Worm (Caenorhabditis elegans) whole organism, L4 larva: ENCODE data around the gene R05H10.7.
A peak's percentile ranks its signal among the peaks of the same experiment; 100 is the strongest.

ENCODE experiments used
- F26F4.8 ChIP-seq: fragments of 200-800 bp; sonication (Bioruptor generic); conservative IDR thresholded peaks from 2 replicates; pipeline ENCODE4 v1.3.6; 2022; ENCODE audit warnings: missing genetic modification characterization, missing compliant biosample characterization
- F44E2.7 ChIP-seq: fragments of 200-800 bp; sonication (Bioruptor generic); IDR thresholded peaks from 2 replicates; pipeline ENCODE4 v2.1.2; 2022; ENCODE audit warnings: missing genetic modification characterization, missing compliant biosample characterization
- T20F7.1 ChIP-seq: fragments of 200-800 bp; sonication (Bioruptor generic); optimal IDR thresholded peaks from 2 replicates; lab custom pipeline; 2018; ENCODE audit warnings: mild to moderate bottlenecking, missing genetic modification characterization, missing compliant biosample characterization
- T26A8.4 ChIP-seq: fragments of 200-800 bp; sonication (Bioruptor generic); IDR thresholded peaks from 2 replicates; pipeline ENCODE4 v1.3.6; 2022; ENCODE audit warnings: missing genetic modification characterization, missing compliant biosample characterization
- Y48G9A.11 ChIP-seq: fragments of 200-800 bp; sonication (Bioruptor generic); IDR thresholded peaks from 2 replicates; pipeline ENCODE4 v1.3.6; 2022; ENCODE audit warnings: missing genetic modification reagents, missing genetic modification characterization, missing compliant biosample characterization
- Y5F2A.4 ChIP-seq: fragments of 200-800 bp; sonication (Bioruptor generic); optimal IDR thresholded peaks from 2 replicates; lab custom pipeline; 2018; ENCODE audit warnings: mild to moderate bottlenecking, missing genetic modification characterization, missing compliant biosample characterization
- ZK337.2 ChIP-seq: fragments of 200-800 bp; sonication (Bioruptor generic); IDR thresholded peaks from 2 replicates; pipeline ENCODE4 v1.3.6; 2022; ENCODE audit warnings: missing genetic modification reagents, missing genetic modification characterization, missing compliant biosample characterization
- attf-4 ChIP-seq: sonication (generic microtip); optimal IDR thresholded peaks from 3 replicates; lab custom pipeline; 2017; ENCODE audit warnings: missing biosample characterization, missing genetic modification characterization
- ceh-20 ChIP-seq: fragments of 200-800 bp; sonication (Bioruptor generic); IDR thresholded peaks from 2 replicates; pipeline ENCODE4 v1.3.6; 2022; ENCODE audit warnings: missing genetic modification reagents, missing genetic modification characterization, missing compliant biosample characterization
- ceh-28 ChIP-seq: fragments of 150-350 bp; optimal IDR thresholded peaks from 2 replicates; lab custom pipeline; 2014; ENCODE audit warnings: missing biosample characterization, missing genetic modification reagents, missing genetic modification characterization
- ceh-44 ChIP-seq: fragments of 200-800 bp; sonication (Bioruptor generic); IDR thresholded peaks from 2 replicates; pipeline ENCODE4 v1.3.6; 2022; ENCODE audit warnings: missing genetic modification reagents, missing genetic modification characterization, missing compliant biosample characterization
- ctbp-1 ChIP-seq: fragments of 200-800 bp; sonication (Bioruptor generic); IDR thresholded peaks from 2 replicates; pipeline ENCODE4 v1.3.6; 2022; ENCODE audit warnings: missing genetic modification reagents, missing genetic modification characterization, missing compliant biosample characterization
- daf-16 ChIP-seq, 3 experiments: sonication (generic microtip); optimal IDR thresholded peaks; 2 replicates each; lab custom pipeline; 2016 to 2017; ENCODE audit warnings: missing genetic modification characterization in 3 of 3, missing genetic modification reagents in 3 of 3, mild to moderate bottlenecking in 2 of 3, missing compliant biosample characterization in 2 of 3, missing biosample characterization in 1 of 3, moderate library complexity in 1 of 3
- dmd-6 ChIP-seq: fragments of 200-800 bp; sonication (Bioruptor generic); IDR thresholded peaks from 2 replicates; pipeline ENCODE4 v1.3.6; 2022; ENCODE audit warnings: missing genetic modification reagents, missing genetic modification characterization, missing compliant biosample characterization
- dmd-8 ChIP-seq: fragments of 200-800 bp; sonication (Bioruptor generic); IDR thresholded peaks from 2 replicates; pipeline ENCODE4 v1.3.6; 2022; ENCODE audit warnings: missing genetic modification characterization, missing compliant biosample characterization
- duxl-1 ChIP-seq: sonication (generic microtip); optimal IDR thresholded peaks from 2 replicates; lab custom pipeline; 2016; ENCODE audit warnings: mild to moderate bottlenecking, missing genetic modification characterization, moderate library complexity, missing compliant biosample characterization; ENCODE audit not compliant: poor library complexity
- gei-8 ChIP-seq: fragments of 200-800 bp; sonication (Bioruptor generic); optimal IDR thresholded peaks from 2 replicates; lab custom pipeline; 2018; ENCODE audit warnings: mild to moderate bottlenecking, missing genetic modification characterization, missing compliant biosample characterization
- hif-1 ChIP-seq, 2 experiments: sonication (generic microtip); optimal IDR thresholded peaks; 2 replicates each; lab custom pipeline; 2016 to 2017; ENCODE audit warnings: missing compliant biosample characterization in 2 of 2, missing genetic modification characterization in 2 of 2, missing genetic modification reagents in 2 of 2, missing genotype in 2 of 2, mild to moderate bottlenecking in 1 of 2
- hlh-30 ChIP-seq: sonication (generic microtip); optimal IDR thresholded peaks from 2 replicates; lab custom pipeline; 2017; ENCODE audit warnings: antibody characterized with exemption, mild to moderate bottlenecking, missing genetic modification characterization, missing compliant biosample characterization; ENCODE audit not compliant: insufficient read depth
- hmg-1.1 ChIP-seq: fragments of 200-800 bp; sonication (Bioruptor generic); IDR thresholded peaks from 2 replicates; pipeline ENCODE4 v1.3.6; 2022; ENCODE audit warnings: missing genetic modification reagents, missing genetic modification characterization, missing compliant biosample characterization
- lin-38 ChIP-seq: fragments of 200-800 bp; sonication (Bioruptor generic); IDR thresholded peaks from 2 replicates; pipeline ENCODE4 v1.3.6; 2022; ENCODE audit warnings: missing genetic modification reagents, missing genetic modification characterization, missing compliant biosample characterization
- lin-39 ChIP-seq: fragments of 150-350 bp; optimal IDR thresholded peaks from 2 replicates; lab custom pipeline; 2014; ENCODE audit warnings: missing biosample characterization, missing genetic modification reagents, missing genetic modification characterization
- lir-3 ChIP-seq: sonication (generic microtip); optimal IDR thresholded peaks from 2 replicates; lab custom pipeline; 2016; ENCODE audit warnings: mild to moderate bottlenecking, missing genetic modification characterization, missing compliant biosample characterization
- lsy-2 ChIP-seq, 2 experiments: fragments of 150-350 bp in 1 of 2; sonication (generic microtip) in 1 of 2; optimal IDR thresholded peaks; 2 replicates each; lab custom pipeline; 2014 to 2017; ENCODE audit warnings: missing biosample characterization in 2 of 2, missing genetic modification characterization in 2 of 2
- madf-5 ChIP-seq, 2 experiments: fragments of 200-800 bp; sonication (Bioruptor generic); IDR thresholded peaks; 2 replicates each; pipeline ENCODE4 v1.3.6; 2022; ENCODE audit warnings: missing compliant biosample characterization in 2 of 2, missing genetic modification characterization in 2 of 2
- mdt-29 ChIP-seq: fragments of 200-800 bp; sonication (Bioruptor generic); IDR thresholded peaks from 2 replicates; pipeline ENCODE4 v1.3.6; 2022; ENCODE audit warnings: missing genetic modification reagents, missing genetic modification characterization, missing compliant biosample characterization
- mep-1 ChIP-seq: fragments of 150-350 bp; sonication (generic microtip); optimal IDR thresholded peaks from 3 replicates; lab custom pipeline; 2014; ENCODE audit warnings: missing biosample characterization, missing genetic modification characterization
- mxl-3 ChIP-seq: fragments of 200-800 bp; sonication (Bioruptor generic); optimal IDR thresholded peaks from 2 replicates; lab custom pipeline; 2018; ENCODE audit warnings: mild to moderate bottlenecking, missing genetic modification characterization, missing compliant biosample characterization
- nhr-28 ChIP-seq: fragments of 150-350 bp; optimal IDR thresholded peaks from 2 replicates; lab custom pipeline; 2014; ENCODE audit warnings: missing biosample characterization, missing genetic modification characterization
- nhr-42 ChIP-seq: fragments of 200-800 bp; sonication (Bioruptor generic); IDR thresholded peaks from 2 replicates; pipeline ENCODE4 v1.3.6; 2022; ENCODE audit warnings: missing genetic modification characterization, missing compliant biosample characterization
- nhr-77 ChIP-seq: fragments of 150-350 bp; optimal IDR thresholded peaks from 2 replicates; lab custom pipeline; 2014; ENCODE audit warnings: missing biosample characterization, missing genetic modification characterization
- pha-4 ChIP-seq, 2 experiments: fragments of 150-350 bp in 1 of 2; fragments of 200-800 bp in 1 of 2; sonication (Bioruptor generic) in 1 of 2; IDR thresholded peaks in 1 of 2; optimal IDR thresholded peaks in 1 of 2; 2 replicates each; pipeline versions ENCODE4 v1.3.6 to Lab custom; 2014 to 2022; ENCODE audit warnings: missing genetic modification characterization in 2 of 2, missing genetic modification reagents in 2 of 2, missing biosample characterization in 1 of 2, missing compliant biosample characterization in 1 of 2
- pqm-1 ChIP-seq: sonication (generic microtip); optimal IDR thresholded peaks from 2 replicates; lab custom pipeline; 2017; ENCODE audit warnings: missing biosample characterization, missing genetic modification characterization
- set-16 ChIP-seq: fragments of 200-800 bp; sonication (Bioruptor generic); IDR thresholded peaks from 2 replicates; pipeline ENCODE4 v1.3.6; 2022; ENCODE audit warnings: missing genetic modification reagents, missing genetic modification characterization, missing compliant biosample characterization
- skn-1 ChIP-seq: fragments of 150-350 bp; optimal IDR thresholded peaks from 2 replicates; lab custom pipeline; 2014; ENCODE audit warnings: missing biosample characterization, missing genetic modification characterization
- snpc-1.2 ChIP-seq: fragments of 200-800 bp; sonication (Bioruptor generic); IDR thresholded peaks from 2 replicates; pipeline ENCODE4 v1.3.6; 2022; ENCODE audit warnings: missing genetic modification reagents, missing genetic modification characterization, missing compliant biosample characterization
- spr-1 ChIP-seq: sonication (generic microtip); optimal IDR thresholded peaks from 2 replicates; lab custom pipeline; 2016; ENCODE audit warnings: mild to moderate bottlenecking, missing genetic modification characterization, missing compliant biosample characterization
- unc-39 ChIP-seq: sonication (generic microtip); optimal IDR thresholded peaks from 2 replicates; lab custom pipeline; 2017; ENCODE audit warnings: missing biosample characterization, missing genetic modification characterization
- zag-1 ChIP-seq: fragments of 150-350 bp; optimal IDR thresholded peaks from 2 replicates; lab custom pipeline; 2014; ENCODE audit warnings: missing biosample characterization, missing genetic modification characterization
- zfp-3 ChIP-seq: fragments of 200-800 bp; sonication (Bioruptor generic); conservative IDR thresholded peaks from 2 replicates; pipeline ENCODE4 v1.3.6; 2022; ENCODE audit warnings: missing genetic modification reagents, missing genetic modification characterization, missing compliant biosample characterization

The R05H10.7 gene

DNA sequence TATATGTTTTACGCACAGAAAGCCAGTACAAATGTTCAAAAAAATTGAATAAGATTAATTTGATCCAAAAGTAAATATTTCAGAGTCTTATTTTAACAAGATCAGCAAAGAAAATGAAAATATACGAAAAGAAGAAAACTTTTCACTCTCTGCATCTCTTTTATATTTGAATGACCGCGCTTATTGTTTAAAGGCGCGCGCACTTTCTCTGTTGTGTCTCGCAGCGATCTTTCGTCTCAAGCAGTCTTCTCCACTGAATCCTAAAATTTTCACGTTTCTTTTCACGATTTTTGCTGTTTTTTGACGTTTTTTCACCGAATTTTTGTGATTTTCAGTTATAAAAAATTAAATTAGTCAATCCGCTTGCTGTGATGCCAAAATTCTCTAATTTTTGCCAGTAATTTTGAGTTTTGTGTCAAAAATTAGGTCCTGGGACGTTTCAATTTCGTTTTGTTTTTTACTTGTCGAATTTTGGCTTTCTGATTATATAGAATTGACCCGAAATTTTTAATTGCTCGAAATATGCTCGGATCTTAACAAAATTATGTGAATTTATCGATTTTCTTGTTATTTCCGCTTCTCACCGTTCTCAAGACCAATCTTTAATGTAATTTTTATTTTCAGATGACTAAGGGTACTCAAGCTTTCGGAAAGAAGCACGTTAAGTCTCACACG lies 40.3 kb upstream of the R05H10.7 start, which contains the start of gene W01D2.1 (continued):
- TF ChIP-seq duxl-1 (tag; lab: Kevin White, UChicago) (peak; percentile 10), skn-1 (tag; lab: Kevin White, UChicago) (no peak), dmd-6 (GFP tag; lab: Robert Waterston, UW) (peak; percentile 30; the same call in 1 of the 2 replicates), T26A8.4 (no peak), mep-1 (peak; percentile 62), hif-1 (tag; optimal IDR thresholded peaks at IDR 0.05; lab: Kevin White, UChicago) (peak in 1 of 2 experiments; percentile 44), unc-39 (no peak), ceh-20 (GFP tag; lab: Robert Waterston, UW) (no peak), hmg-1.1 (GFP tag; lab: Robert Waterston, UW) (peak; percentile 47; the same call in 1 of the 2 replicates), pha-4 (GFP tag; IDR thresholded peaks at IDR 0.05; lab: Robert Waterston, UW) (0 out of 2 replicates have a peak, but pooled peaks have one; percentile 18), pha-4 (tag; optimal IDR thresholded peaks at IDR 0.05; lab: Kevin White, UChicago) (peak; percentile 84), set-16 (GFP tag; lab: Robert Waterston, UW) (no peak), pqm-1 (tag; lab: Kevin White, UChicago) (no peak), nhr-28 (tag; lab: Kevin White, UChicago) (peak; percentile 35), spr-1 (tag; lab: Kevin White, UChicago) (no peak), lir-3 (tag; lab: Kevin White, UChicago) (no peak), lsy-2 (tag; optimal IDR thresholded peaks at IDR 0.05; lab: Kevin White, UChicago) (peak in 1 of 2 experiments; percentile 86), ZK337.2 (no peak), T20F7.1 (GFP tag; lab: Kevin White, UChicago) (no peak), hlh-30 (peak; percentile 74), mxl-3 (GFP tag; lab: Kevin White, UChicago) (no peak)

DNA sequence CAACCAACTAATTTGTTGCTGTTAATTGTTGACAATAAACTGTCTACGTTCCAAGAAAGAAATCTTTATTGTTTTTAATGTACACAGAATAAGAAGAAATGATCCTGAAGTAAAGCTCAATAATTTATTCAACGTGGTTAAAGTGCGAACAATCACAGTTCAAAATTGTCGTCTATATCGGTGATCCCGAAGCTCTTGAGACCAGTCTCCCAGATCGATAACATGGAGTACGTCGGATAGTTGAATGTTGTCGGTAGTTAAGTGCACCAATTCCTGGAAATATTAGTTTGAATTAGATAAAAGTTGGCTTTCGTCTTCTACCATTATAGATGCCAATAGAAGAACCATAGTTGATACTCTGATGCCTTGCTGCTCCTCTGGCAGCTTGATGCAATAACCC lies 39.2 kb upstream of the R05H10.7 start:
- TF ChIP-seq ctbp-1 (GFP tag; lab: Robert Waterston, UW) = 0 out of 2 replicates have a peak, but pooled peaks have one; percentile 29
- TF ChIP-seq lin-38 (GFP tag; lab: Robert Waterston, UW) = 0 out of 2 replicates have a peak, but pooled peaks have one; percentile 11
- TF ChIP-seq zag-1 = no peak
- no peak for TF ChIP-seq F26F4.8
- TF ChIP-seq F44E2.7 (GFP tag; lab: Robert Waterston, UW) = no peak
- TF ChIP-seq pha-4 (GFP tag; IDR thresholded peaks at IDR 0.05; lab: Robert Waterston, UW) = 0 out of 2 replicates have a peak, but pooled peaks have one; percentile 5
- TF ChIP-seq pha-4 (tag; optimal IDR thresholded peaks at IDR 0.05; lab: Kevin White, UChicago) = no peak
- no peak for TF ChIP-seq lir-3 (tag; lab: Kevin White, UChicago)
- peak; percentile 30; the same call in 1 of the 2 replicates for TF ChIP-seq Y48G9A.11 (GFP tag; lab: Robert Waterston, UW)
- TF ChIP-seq mdt-29 = 0 out of 2 replicates have a peak, but pooled peaks have one; percentile 20
- 0 out of 2 replicates have a peak, but pooled peaks have one; percentile 22 for TF ChIP-seq nhr-42 (GFP tag; lab: Robert Waterston, UW)
- no peak for TF ChIP-seq zfp-3 (GFP tag; lab: Robert Waterston, UW)
- TF ChIP-seq, all 104 proteins: peak for 6

DNA sequence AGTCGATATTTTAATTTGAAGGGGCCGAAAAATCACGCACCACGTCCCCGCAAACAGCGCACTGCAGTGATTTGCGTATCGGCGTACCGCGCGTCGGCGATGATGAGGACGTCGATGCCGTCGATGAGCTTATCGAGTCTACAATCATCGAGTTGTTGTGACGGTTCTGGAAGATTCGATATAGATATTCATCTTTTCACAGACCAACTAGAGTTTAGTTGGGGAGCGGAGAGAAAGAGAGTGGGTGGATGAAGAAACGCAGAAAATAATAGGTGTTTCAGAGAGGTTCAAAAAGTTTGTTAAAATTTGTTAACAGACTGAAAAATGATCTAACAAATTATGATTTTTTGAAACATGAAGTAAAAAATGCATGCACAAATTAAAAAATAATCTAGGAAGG lies 37.0 kb upstream of the R05H10.7 start, which contains the start of gene nhr-61:
Gene nhr-61, minus strand, starts transcription at position 168 of the 400 bp plus-strand sequence.
- TF ChIP-seq nhr-42 (GFP tag; lab: Robert Waterston, UW) (peak; percentile 26; the same call in 1 of the 2 replicates), Y5F2A.4 (GFP tag; lab: Kevin White, UChicago) (no peak), dmd-8 (no peak)

DNA sequence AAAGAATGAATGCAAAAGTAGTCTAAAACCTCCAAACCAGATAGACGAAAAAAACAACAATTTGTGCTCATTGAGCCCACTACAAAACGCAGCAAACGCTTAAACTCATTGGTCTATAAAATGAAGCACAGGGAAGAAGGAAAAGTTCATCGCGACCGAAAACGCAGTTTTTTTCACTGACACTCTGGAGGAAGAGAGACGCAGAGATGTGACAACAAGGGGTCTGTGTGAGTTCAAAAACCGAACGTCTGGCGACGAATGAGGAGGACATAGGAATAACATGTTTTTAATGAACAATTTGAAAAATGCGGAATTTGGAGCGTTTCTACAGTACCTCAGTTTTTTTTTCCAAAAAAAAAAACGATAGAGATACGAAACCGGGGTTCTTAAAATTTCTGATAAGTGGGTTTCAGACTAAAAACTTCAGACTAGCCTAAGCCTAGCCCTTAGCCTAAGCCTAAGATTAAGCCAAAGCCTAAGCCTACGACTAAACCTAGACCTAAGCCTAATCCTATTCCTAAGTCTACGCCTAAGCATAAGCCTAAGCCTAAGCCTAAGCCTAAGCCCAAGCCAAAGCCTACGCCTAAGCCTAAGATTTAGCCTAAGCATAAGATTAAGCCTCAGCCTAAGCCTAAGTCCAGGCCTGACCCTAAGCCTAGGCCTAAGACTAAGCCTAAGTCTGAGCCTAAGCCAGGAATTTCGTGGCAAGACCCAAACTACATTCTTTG lies 35.9 kb upstream of the R05H10.7 start:
- no peak for TF ChIP-seq gei-8 (GFP tag; lab: Kevin White, UChicago)
- no peak for TF ChIP-seq ctbp-1 (GFP tag; lab: Robert Waterston, UW)
- TF ChIP-seq F44E2.7 (GFP tag; lab: Robert Waterston, UW) = no peak
- TF ChIP-seq ceh-28 (tag; lab: Kevin White, UChicago) = no peak
- no peak for TF ChIP-seq set-16 (GFP tag; lab: Robert Waterston, UW)
- no peak for TF ChIP-seq lin-39 (tag; lab: Kevin White, UChicago)
- no peak for TF ChIP-seq snpc-1.2 (GFP tag; lab: Robert Waterston, UW)
- TF ChIP-seq pha-4 (GFP tag; IDR thresholded peaks at IDR 0.05; lab: Robert Waterston, UW) = no peak
- no peak for TF ChIP-seq pha-4 (tag; optimal IDR thresholded peaks at IDR 0.05; lab: Kevin White, UChicago)
- no peak for TF ChIP-seq daf-16 (GFP tag; optimal IDR thresholded peaks at IDR 0.05; lab: Kevin White, UChicago)
- peak; percentile 27 for TF ChIP-seq daf-16 (tag; optimal IDR thresholded peaks at IDR 0.05; lab: Kevin White, UChicago)
- TF ChIP-seq nhr-77 (tag; lab: Kevin White, UChicago) = peak; percentile 53
- TF ChIP-seq attf-4 (tag; lab: Kevin White, UChicago) = no peak
- TF ChIP-seq ceh-44 = no peak
- no peak for TF ChIP-seq Y48G9A.11 (GFP tag; lab: Robert Waterston, UW)
- TF ChIP-seq T26A8.4 = no peak
- no peak for TF ChIP-seq madf-5 (GFP tag; IDR thresholded peaks at IDR 0.05; lab: Robert Waterston, UW)
